Worm (Caenorhabditis elegans) whole organism, L4 larva: ENCODE data around the gene srd-50.

Experiments used
- F10B5.3 ChIP-seq: sonication (generic microtip); optimal IDR thresholded peaks from 2 replicates; lab custom pipeline; 2016; ENCODE audit warnings: mild to moderate bottlenecking, missing genetic modification characterization, missing compliant biosample characterization
- F37D6.2 ChIP-seq: sonication (generic microtip); optimal IDR thresholded peaks from 2 replicates; lab custom pipeline; 2016; ENCODE audit warnings: mild to moderate bottlenecking, missing genetic modification characterization, missing compliant biosample characterization
- aha-1 ChIP-seq: fragments of 150-350 bp; peaks from one replicate; lab custom pipeline; 2014; ENCODE audit warnings: missing biosample characterization, missing genetic modification characterization
- aly-2 ChIP-seq: sonication (generic microtip); optimal IDR thresholded peaks from 2 replicates; lab custom pipeline; 2018; ENCODE audit warnings: missing biosample characterization, missing genetic modification characterization
- ama-1 ChIP-seq: fragments of 150-350 bp; optimal IDR thresholded peaks from 2 replicates; lab custom pipeline; 2014; ENCODE audit warnings: inconsistent platforms, mixed read lengths
- attf-4 ChIP-seq: sonication (generic microtip); optimal IDR thresholded peaks from 3 replicates; lab custom pipeline; 2017; ENCODE audit warnings: missing biosample characterization, missing genetic modification characterization
- ceh-82 ChIP-seq: sonication (generic microtip); optimal IDR thresholded peaks from 2 replicates; lab custom pipeline; 2017; ENCODE audit warnings: missing biosample characterization, missing genetic modification characterization
- ces-1 ChIP-seq: fragments of 150-350 bp; sonication (generic microtip); optimal IDR thresholded peaks from 4 replicates; lab custom pipeline; 2014; ENCODE audit warnings: missing biosample characterization, missing genetic modification reagents, missing genetic modification characterization
- ctbp-1 ChIP-seq: fragments of 200-800 bp; sonication (Bioruptor generic); IDR thresholded peaks from 2 replicates; pipeline ENCODE4 v1.3.6; 2022; ENCODE audit warnings: missing genetic modification reagents, missing genetic modification characterization, missing compliant biosample characterization
- dmd-9 ChIP-seq: fragments of 200-800 bp; sonication (Bioruptor generic); IDR thresholded peaks from 2 replicates; pipeline ENCODE4 v1.3.6; 2022; ENCODE audit warnings: missing genetic modification reagents, missing genetic modification characterization, missing compliant biosample characterization
- dpl-1 ChIP-seq: fragments of 150-350 bp; optimal IDR thresholded peaks from 2 replicates; lab custom pipeline; 2014; ENCODE audit warnings: missing biosample characterization, missing genetic modification reagents, missing genetic modification characterization
- dve-1 ChIP-seq: sonication (generic microtip); optimal IDR thresholded peaks from 2 replicates; lab custom pipeline; 2017; ENCODE audit warnings: antibody characterized with exemption, mild to moderate bottlenecking, missing genetic modification characterization, missing compliant biosample characterization; ENCODE audit not compliant: insufficient read depth
- fkh-10 ChIP-seq: fragments of 150-350 bp; optimal IDR thresholded peaks from 2 replicates; lab custom pipeline; 2014; ENCODE audit warnings: missing biosample characterization, missing genetic modification reagents, missing genetic modification characterization
- gei-8 ChIP-seq: fragments of 200-800 bp; sonication (Bioruptor generic); optimal IDR thresholded peaks from 2 replicates; lab custom pipeline; 2018; ENCODE audit warnings: mild to moderate bottlenecking, missing genetic modification characterization, missing compliant biosample characterization
- hif-1 ChIP-seq, 2 experiments: sonication (generic microtip); optimal IDR thresholded peaks; 2 replicates each; lab custom pipeline; 2016 to 2017; ENCODE audit warnings: missing compliant biosample characterization in 2 of 2, missing genetic modification characterization in 2 of 2, missing genetic modification reagents in 2 of 2, missing genotype in 2 of 2, mild to moderate bottlenecking in 1 of 2
- hlh-30 ChIP-seq: sonication (generic microtip); optimal IDR thresholded peaks from 2 replicates; lab custom pipeline; 2017; ENCODE audit warnings: antibody characterized with exemption, mild to moderate bottlenecking, missing genetic modification characterization, missing compliant biosample characterization; ENCODE audit not compliant: insufficient read depth
- hmg-1.1 ChIP-seq: fragments of 200-800 bp; sonication (Bioruptor generic); IDR thresholded peaks from 2 replicates; pipeline ENCODE4 v1.3.6; 2022; ENCODE audit warnings: missing genetic modification reagents, missing genetic modification characterization, missing compliant biosample characterization
- lin-1 ChIP-seq: fragments of 200-800 bp; sonication (Bioruptor generic); IDR thresholded peaks from 2 replicates; pipeline ENCODE4 v1.3.6; 2022; ENCODE audit warnings: missing genetic modification reagents, missing genetic modification characterization, missing compliant biosample characterization
- lin-13 ChIP-seq: fragments of 150-350 bp; optimal IDR thresholded peaks from 2 replicates; lab custom pipeline; 2014; ENCODE audit warnings: missing biosample characterization, missing genetic modification reagents, missing genetic modification characterization
- lin-39 ChIP-seq: fragments of 150-350 bp; optimal IDR thresholded peaks from 2 replicates; lab custom pipeline; 2014; ENCODE audit warnings: missing biosample characterization, missing genetic modification reagents, missing genetic modification characterization
- lir-3 ChIP-seq: sonication (generic microtip); optimal IDR thresholded peaks from 2 replicates; lab custom pipeline; 2016; ENCODE audit warnings: mild to moderate bottlenecking, missing genetic modification characterization, missing compliant biosample characterization
- lsy-2 ChIP-seq, 2 experiments: fragments of 150-350 bp in 1 of 2; sonication (generic microtip) in 1 of 2; optimal IDR thresholded peaks; 2 replicates each; lab custom pipeline; 2014 to 2017; ENCODE audit warnings: missing biosample characterization in 2 of 2, missing genetic modification characterization in 2 of 2
- mep-1 ChIP-seq: fragments of 150-350 bp; sonication (generic microtip); optimal IDR thresholded peaks from 3 replicates; lab custom pipeline; 2014; ENCODE audit warnings: missing biosample characterization, missing genetic modification characterization
- mes-2 ChIP-seq: sonication (generic microtip); optimal IDR thresholded peaks from 2 replicates; lab custom pipeline; 2016; ENCODE audit warnings: missing genotype, mild to moderate bottlenecking, missing genetic modification characterization, missing compliant biosample characterization; ENCODE audit not compliant: poor library complexity, severe bottlenecking
- mxl-2 ChIP-seq: fragments of 200-800 bp; sonication (Bioruptor generic); conservative IDR thresholded peaks from 2 replicates; pipeline ENCODE4 v1.3.6; 2022; ENCODE audit warnings: missing genetic modification reagents, missing genetic modification characterization, missing compliant biosample characterization
- mxl-3 ChIP-seq: fragments of 200-800 bp; sonication (Bioruptor generic); optimal IDR thresholded peaks from 2 replicates; lab custom pipeline; 2018; ENCODE audit warnings: mild to moderate bottlenecking, missing genetic modification characterization, missing compliant biosample characterization
- nhr-11 ChIP-seq: fragments of 150-350 bp; optimal IDR thresholded peaks from 2 replicates; lab custom pipeline; 2014; ENCODE audit warnings: missing biosample characterization, missing genetic modification characterization
- nhr-42 ChIP-seq: fragments of 200-800 bp; sonication (Bioruptor generic); IDR thresholded peaks from 2 replicates; pipeline ENCODE4 v1.3.6; 2022; ENCODE audit warnings: missing genetic modification characterization, missing compliant biosample characterization
- nhr-48 ChIP-seq: sonication (generic microtip); optimal IDR thresholded peaks from 2 replicates; lab custom pipeline; 2016; ENCODE audit warnings: mild to moderate bottlenecking, missing genetic modification characterization, missing compliant biosample characterization
- nhr-76 ChIP-seq: fragments of 150-350 bp; optimal IDR thresholded peaks from 2 replicates; lab custom pipeline; 2014; ENCODE audit warnings: missing biosample characterization, missing genetic modification characterization
- rbr-2 ChIP-seq: sonication (generic microtip); optimal IDR thresholded peaks from 2 replicates; lab custom pipeline; 2016; ENCODE audit warnings: missing genotype, missing genetic modification characterization, missing compliant biosample characterization
- snpc-1.2 ChIP-seq: fragments of 200-800 bp; sonication (Bioruptor generic); IDR thresholded peaks from 2 replicates; pipeline ENCODE4 v1.3.6; 2022; ENCODE audit warnings: missing genetic modification reagents, missing genetic modification characterization, missing compliant biosample characterization
- tra-1 ChIP-seq: fragments of 200-800 bp; sonication (Bioruptor generic); IDR thresholded peaks from 2 replicates; pipeline ENCODE4 v1.3.6; 2022; ENCODE audit warnings: missing genetic modification reagents, missing genetic modification characterization, missing compliant biosample characterization
- unc-130 ChIP-seq: sonication (generic microtip); optimal IDR thresholded peaks from 2 replicates; lab custom pipeline; 2016; ENCODE audit warnings: missing genetic modification reagents, missing genetic modification characterization, missing compliant biosample characterization
- unc-62 ChIP-seq, 3 experiments: fragments of 150-350 bp in 1 of 3; sonication (generic microtip); optimal IDR thresholded peaks in 2 of 3; peaks in 1 of 3; 1 replicate in 1 of 3; 2 replicates in 2 of 3; lab custom pipeline; 2014 to 2017; ENCODE audit warnings: missing biosample characterization in 3 of 3, missing genetic modification characterization in 3 of 3, missing genetic modification reagents in 3 of 3, missing genotype in 1 of 3
- zip-11 ChIP-seq: fragments of 200-800 bp; sonication (Bioruptor generic); IDR thresholded peaks from 2 replicates; pipeline ENCODE4 v1.3.6; 2022; ENCODE audit warnings: missing genetic modification characterization, missing compliant biosample characterization

The srd-50 gene

ce11 chrX:13505201-13505600 lies 23.6 kb upstream of the srd-50 start:
- TF ChIP-seq gei-8 (GFP tag; lab: Kevin White, UChicago) (no peak), F10B5.3 (tag; lab: Kevin White, UChicago) (no peak), unc-62 (GFP tag; optimal IDR thresholded peaks at IDR 0.05 in 1 of 2; lab: Kevin White, UChicago) (peak in 1 of 2 experiments; percentile 52), unc-62 (tag; optimal IDR thresholded peaks at IDR 0.05; lab: Kevin White, UChicago) (no peak), mes-2 (tag; lab: Kevin White, UChicago) (no peak), fkh-10 (GFP tag; lab: Kevin White, UChicago) (peak; percentile 25)

- TF ChIP-seq hif-1 (tag; optimal IDR thresholded peaks at IDR 0.05; lab: Kevin White, UChicago) (no peak), aly-2 (no peak), lsy-2 (tag; optimal IDR thresholded peaks at IDR 0.05; lab: Kevin White, UChicago) (no peak), zip-11 (GFP tag; lab: Robert Waterston, UW) (no peak), nhr-42 (GFP tag; lab: Robert Waterston, UW) (no peak), F37D6.2 (no peak), fkh-10 (GFP tag; lab: Kevin White, UChicago) (no peak), snpc-1.2 (no peak), gei-8 (GFP tag; lab: Kevin White, UChicago) (no peak), lin-13 (GFP tag; lab: Kevin White, UChicago) (no peak), unc-130 (no peak)
Measured at ce11 chrX:13503839-13504238, 22.2 kb upstream of the srd-50 start.

ce11 chrX:13502282-13502681 lies 20.7 kb upstream of the srd-50 start:
- TF ChIP-seq dpl-1 (GFP tag; lab: Kevin White, UChicago), result no peak
- TF ChIP-seq hlh-30 (tag; lab: Kevin White, UChicago), result peak; percentile 12
- TF ChIP-seq F10B5.3 (tag; lab: Kevin White, UChicago), result no peak
- TF ChIP-seq mep-1 (tag; lab: Kevin White, UChicago), result peak; percentile 35
- TF ChIP-seq nhr-11, result no peak
- no peak for TF ChIP-seq dve-1
- peak; percentile 18 for TF ChIP-seq fkh-10 (GFP tag; lab: Kevin White, UChicago)
- peak; percentile 39 for TF ChIP-seq F37D6.2
- TF ChIP-seq lsy-2 (tag; optimal IDR thresholded peaks at IDR 0.05; lab: Kevin White, UChicago), result peak in 1 of 2 experiments; percentile 7
- TF ChIP-seq hmg-1.1 (GFP tag; lab: Robert Waterston, UW), result peak; percentile 73
- TF ChIP-seq lir-3, result no peak
- TF ChIP-seq rbr-2 (tag; lab: Kevin White, UChicago), result peak; percentile 72
- no peak for TF ChIP-seq ceh-82 (tag; lab: Kevin White, UChicago)
- TF ChIP-seq lin-39 (tag; lab: Kevin White, UChicago), result no peak
- peak in 1 of 2 experiments; percentile 29 for TF ChIP-seq hif-1 (tag; optimal IDR thresholded peaks at IDR 0.05; lab: Kevin White, UChicago)
- no peak for TF ChIP-seq nhr-42 (GFP tag; lab: Robert Waterston, UW)
- TF ChIP-seq, all 104 proteins: peak for 8

ce11 chrX:13500568-13500967 lies 19.0 kb upstream of the srd-50 start, which contains the start of gene sad-1:
TSS of gene sad-1 (minus strand) at chrX:13500668.
- TF ChIP-seq mxl-3 (GFP tag; lab: Kevin White, UChicago) (no peak), aha-1 (peak; percentile 53), hmg-1.1 (GFP tag; lab: Robert Waterston, UW) (peak; percentile 43; the same call in 1 of the 2 replicates), dmd-9 (GFP tag; lab: Robert Waterston, UW) (0 out of 2 replicates have a peak, but pooled peaks have one; percentile 40)

ce11 chrX:13499923-13500322 lies 18.3 kb upstream of the srd-50 start:
- TF ChIP-seq lin-1 (GFP tag; lab: Robert Waterston, UW) (no peak), hlh-30 (tag; lab: Kevin White, UChicago) (peak; percentile 42), lir-3 (no peak), nhr-48 (tag; lab: Kevin White, UChicago) (no peak)

- TF ChIP-seq lsy-2 (tag; optimal IDR thresholded peaks at IDR 0.05; lab: Kevin White, UChicago), result peak in 1 of 2 experiments; percentile 5
- peak; percentile 71 for TF ChIP-seq fkh-10 (GFP tag; lab: Kevin White, UChicago)
- TF ChIP-seq attf-4 (tag; lab: Kevin White, UChicago), result no peak
- TF ChIP-seq tra-1 (GFP tag; lab: Robert Waterston, UW), result no peak
- TF ChIP-seq ctbp-1 (GFP tag; lab: Robert Waterston, UW), result 0 out of 2 replicates have a peak, but pooled peaks have one; percentile 25
- no peak for TF ChIP-seq ama-1 (lab: Kevin White, UChicago)
- TF ChIP-seq ces-1, result peak; percentile 76
- no peak for TF ChIP-seq nhr-76 (tag; lab: Kevin White, UChicago)
- TF ChIP-seq mxl-2 (GFP tag; lab: Robert Waterston, UW), result no peak
- TF ChIP-seq, all 104 proteins: peak for 4
Measured at ce11 chrX:13499098-13499497, 17.5 kb upstream of the srd-50 start.
